Fruit fly (Drosophila melanogaster) whole organism, embryonic: ENCODE data around the gene Gmppb.

Source experiments
- Atf-2 ChIP-seq: fragments of 200-800 bp; sonication (Bioruptor generic); optimal IDR thresholded peaks from 2 replicates; lab custom pipeline; 2016; ENCODE audit warnings: missing biosample characterization, missing genetic modification characterization
- Atf6 ChIP-seq: fragments of 200-800 bp; sonication (Bioruptor generic); IDR thresholded peaks from 2 replicates; pipeline ENCODE4 v1.3.6; 2022; ENCODE audit warnings: missing biosample characterization, missing genetic modification characterization
- Bdp1 ChIP-seq: fragments of 200-800 bp; sonication (Bioruptor generic); optimal IDR thresholded peaks from 3 replicates; lab custom pipeline; 2016; ENCODE audit warnings: missing biosample characterization, missing genetic modification characterization
- BtbVII ChIP-seq: fragments of 200-800 bp; sonication (Bioruptor generic); optimal IDR thresholded peaks from 3 replicates; lab custom pipeline; 2017; ENCODE audit warnings: missing biosample characterization, mild to moderate bottlenecking, missing genetic modification characterization
- CG15073 ChIP-seq: fragments of 200-800 bp; sonication (Bioruptor generic); optimal IDR thresholded peaks from 2 replicates; lab custom pipeline; 2016; ENCODE audit warnings: missing biosample characterization, missing genetic modification characterization
- CG17612 ChIP-seq: fragments of 200-800 bp; sonication (Bioruptor generic); IDR thresholded peaks from 2 replicates; pipeline ENCODE4 v1.3.6; 2022; ENCODE audit warnings: missing biosample characterization, missing genetic modification characterization
- CG17912 ChIP-seq: fragments of 200-800 bp; sonication (Bioruptor generic); optimal IDR thresholded peaks from 2 replicates; lab custom pipeline; 2018; ENCODE audit warnings: missing biosample characterization, mild to moderate bottlenecking, missing genetic modification characterization
- CG3163 ChIP-seq: fragments of 200-800 bp; sonication (Bioruptor generic); optimal IDR thresholded peaks from 3 replicates; lab custom pipeline; 2016; ENCODE audit warnings: missing biosample characterization, missing genetic modification characterization
- CG32767 ChIP-seq: fragments of 200-800 bp; sonication (Bioruptor generic); IDR thresholded peaks from 2 replicates; pipeline ENCODE4 v1.3.6; 2022; ENCODE audit warnings: missing biosample characterization, missing genetic modification characterization
- CG32772 ChIP-seq: fragments of 200-800 bp; sonication (Bioruptor generic); IDR thresholded peaks from 2 replicates; pipeline ENCODE4 v1.3.6; 2022; ENCODE audit warnings: missing biosample characterization, missing genetic modification characterization
- CG7271 ChIP-seq: fragments of 200-800 bp; sonication (Bioruptor generic); optimal IDR thresholded peaks from 2 replicates; lab custom pipeline; 2018; ENCODE audit warnings: missing biosample characterization, mild to moderate bottlenecking, missing genetic modification characterization, moderate library complexity
- CG7987 ChIP-seq: fragments of 200-800 bp; sonication (Bioruptor generic); optimal IDR thresholded peaks from 2 replicates; lab custom pipeline; 2018; ENCODE audit warnings: missing biosample characterization, mild to moderate bottlenecking, missing genetic modification characterization, moderate library complexity
- Elba2 ChIP-seq: fragments of 200-800 bp; sonication (Bioruptor generic); optimal IDR thresholded peaks from 3 replicates; lab custom pipeline; 2016; ENCODE audit warnings: missing biosample characterization, missing genetic modification characterization
- H15 ChIP-seq: fragments of 200-800 bp; sonication (Bioruptor generic); IDR thresholded peaks from 3 replicates; pipeline ENCODE4 v1.3.6; 2022; ENCODE audit warnings: missing biosample characterization, missing genetic modification characterization
- HHEX ChIP-seq: fragments of 200-800 bp; sonication (Bioruptor generic); optimal IDR thresholded peaks from 3 replicates; lab custom pipeline; 2017; ENCODE audit warnings: missing biosample characterization, mild to moderate bottlenecking, missing genetic modification characterization, missing genetic modification reagents
- Hey ChIP-seq: fragments of 200-800 bp; sonication (Bioruptor generic); optimal IDR thresholded peaks from 3 replicates; lab custom pipeline; 2018; ENCODE audit warnings: missing biosample characterization, mild to moderate bottlenecking, missing genetic modification characterization
- Hmr ChIP-seq: fragments of 200-800 bp; sonication (Bioruptor generic); optimal IDR thresholded peaks from 3 replicates; lab custom pipeline; 2017; ENCODE audit warnings: mild to moderate bottlenecking, missing biosample characterization, missing genetic modification reagents, missing genetic modification characterization
- Med ChIP-seq: fragments of 200-800 bp; sonication (Bioruptor generic); peaks from one replicate; lab custom pipeline; 2016; ENCODE audit warnings: missing biosample characterization, missing genetic modification characterization, mild to moderate bottlenecking, inconsistent platforms, moderate library complexity
- Myb ChIP-seq: fragments of 200-800 bp; sonication (Bioruptor generic); optimal IDR thresholded peaks from 2 replicates; lab custom pipeline; 2016; ENCODE audit warnings: missing biosample characterization, missing genetic modification characterization
- Nf-YB ChIP-seq: fragments of 200-800 bp; sonication (Bioruptor generic); optimal IDR thresholded peaks from 3 replicates; lab custom pipeline; 2019; ENCODE audit warnings: missing biosample characterization, mild to moderate bottlenecking, missing genetic modification characterization, moderate library complexity
- NfI ChIP-seq: fragments of 200-800 bp; sonication (Bioruptor generic); optimal IDR thresholded peaks from 3 replicates; lab custom pipeline; 2018; ENCODE audit warnings: missing biosample characterization, mild to moderate bottlenecking, missing genetic modification characterization, moderate library complexity
- Opbp ChIP-seq: fragments of 200-800 bp; sonication (Bioruptor generic); IDR thresholded peaks from 3 replicates; pipeline ENCODE4 v1.3.6; 2022; ENCODE audit warnings: missing biosample characterization, missing genetic modification characterization; ENCODE audit not compliant: partially characterized antibody
- Ravus ChIP-seq: fragments of 200-800 bp; sonication (Bioruptor generic); IDR thresholded peaks from 2 replicates; pipeline ENCODE4 v1.3.6; 2022; ENCODE audit warnings: missing biosample characterization, missing genetic modification characterization
- Xrp1 ChIP-seq: fragments of 200-800 bp; sonication (Bioruptor generic); IDR thresholded peaks from 2 replicates; pipeline ENCODE4 v1.3.6; 2022; ENCODE audit warnings: missing biosample characterization, missing genetic modification characterization
- ato ChIP-seq: fragments of 200-800 bp; sonication (Bioruptor generic); IDR thresholded peaks from 2 replicates; pipeline ENCODE4 v1.3.6; 2022; ENCODE audit warnings: missing biosample characterization, missing genetic modification characterization; ENCODE audit not compliant: partially characterized antibody
- bbx ChIP-seq: fragments of 200-800 bp; sonication (Bioruptor generic); IDR thresholded peaks from 2 replicates; pipeline ENCODE4 v1.3.6; 2022; ENCODE audit warnings: missing biosample characterization, missing genetic modification characterization; ENCODE audit not compliant: partially characterized antibody
- bigmax ChIP-seq: fragments of 200-800 bp; sonication (Bioruptor generic); optimal IDR thresholded peaks from 2 replicates; lab custom pipeline; 2018; ENCODE audit warnings: missing biosample characterization, mild to moderate bottlenecking, missing genetic modification characterization
- cad ChIP-seq: fragments of >200 bp; optimal IDR thresholded peaks from 2 replicates; lab custom pipeline; 2017; ENCODE audit warnings: missing biosample characterization, missing genetic modification characterization
- chif ChIP-seq, 2 experiments: fragments of 200-800 bp; sonication (Bioruptor generic); optimal IDR thresholded peaks; 3 replicates each; lab custom pipeline; 2016; ENCODE audit warnings: missing biosample characterization in 2 of 2, missing genetic modification characterization in 2 of 2
- ci ChIP-seq: fragments of 200-800 bp; sonication (Bioruptor generic); IDR thresholded peaks from 3 replicates; pipeline ENCODE4 v1.3.6; 2022; ENCODE audit warnings: missing biosample characterization, missing genetic modification characterization
- dan ChIP-seq: fragments of 200-800 bp; sonication (Bioruptor generic); IDR thresholded peaks from 2 replicates; pipeline ENCODE4 v1.3.6; 2022; ENCODE audit warnings: missing biosample characterization, missing genetic modification characterization
- dmrt99B ChIP-seq: fragments of 200-800 bp; sonication (Bioruptor generic); optimal IDR thresholded peaks from 2 replicates; lab custom pipeline; 2018; ENCODE audit warnings: missing biosample characterization, mild to moderate bottlenecking, missing genetic modification characterization, moderate library complexity
- emc ChIP-seq: fragments of 200-800 bp; sonication (Bioruptor generic); optimal IDR thresholded peaks from 2 replicates; lab custom pipeline; 2016; ENCODE audit warnings: missing biosample characterization, missing genetic modification characterization
- exex ChIP-seq: fragments of 200-800 bp; sonication (Bioruptor generic); optimal IDR thresholded peaks from 4 replicates; lab custom pipeline; 2018; ENCODE audit warnings: missing biosample characterization, mild to moderate bottlenecking, missing genetic modification characterization, moderate library complexity
- fu2 ChIP-seq: fragments of 200-800 bp; sonication (Bioruptor generic); optimal IDR thresholded peaks from 2 replicates; lab custom pipeline; 2016; ENCODE audit warnings: missing biosample characterization, missing genetic modification characterization
- gfzf ChIP-seq: fragments of 200-800 bp; sonication (Bioruptor generic); optimal IDR thresholded peaks from 2 replicates; lab custom pipeline; 2016; ENCODE audit warnings: missing biosample characterization, mild to moderate bottlenecking, missing genetic modification characterization, moderate library complexity
- her ChIP-seq: fragments of 200-800 bp; sonication (Bioruptor generic); optimal IDR thresholded peaks from 2 replicates; lab custom pipeline; 2016; ENCODE audit warnings: missing biosample characterization, missing genetic modification characterization
- lilli ChIP-seq: fragments of 200-800 bp; sonication (Bioruptor generic); optimal IDR thresholded peaks from 3 replicates; lab custom pipeline; 2016; ENCODE audit warnings: missing biosample characterization, missing genetic modification characterization
- maf-S ChIP-seq: fragments of 200-800 bp; sonication (Bioruptor generic); optimal IDR thresholded peaks from 2 replicates; lab custom pipeline; 2016; ENCODE audit warnings: missing biosample characterization, missing genetic modification characterization
- mirr ChIP-seq: fragments of 200-800 bp; sonication (Bioruptor generic); optimal IDR thresholded peaks from 3 replicates; lab custom pipeline; 2018; ENCODE audit warnings: missing biosample characterization, mild to moderate bottlenecking, missing genetic modification characterization
- mld ChIP-seq: fragments of 200-800 bp; sonication (Bioruptor generic); IDR thresholded peaks from 3 replicates; pipeline ENCODE4 v1.3.6; 2022; ENCODE audit warnings: missing biosample characterization, missing genetic modification characterization; ENCODE audit not compliant: partially characterized antibody
- onecut ChIP-seq: fragments of 200-800 bp; sonication (Bioruptor generic); IDR thresholded peaks from 2 replicates; pipeline ENCODE4 v1.3.6; 2022; ENCODE audit warnings: missing biosample characterization, missing genetic modification characterization
- org-1 ChIP-seq: fragments of 200-800 bp; sonication (Bioruptor generic); optimal IDR thresholded peaks from 2 replicates; lab custom pipeline; 2017; ENCODE audit warnings: missing biosample characterization, missing genetic modification characterization
- pita ChIP-seq: fragments of 200-800 bp; sonication (Bioruptor generic); optimal IDR thresholded peaks from 2 replicates; lab custom pipeline; 2017; ENCODE audit warnings: missing biosample characterization, mild to moderate bottlenecking, missing genetic modification characterization
- ranshi ChIP-seq: fragments of 200-800 bp; sonication (Bioruptor generic); IDR thresholded peaks from 2 replicates; pipeline ENCODE4 v1.3.6; 2022; ENCODE audit warnings: missing biosample characterization, missing genetic modification characterization
- tna ChIP-seq: fragments of 200-800 bp; sonication (Bioruptor generic); IDR thresholded peaks from 2 replicates; pipeline ENCODE4 v1.3.6; 2022; ENCODE audit warnings: missing biosample characterization, missing genetic modification characterization; ENCODE audit not compliant: partially characterized antibody
- z ChIP-seq: fragments of 200-800 bp; sonication (Bioruptor generic); IDR thresholded peaks from 3 replicates; pipeline ENCODE4 v1.3.6; 2022; ENCODE audit warnings: missing biosample characterization, missing genetic modification characterization
- zen2 ChIP-seq: fragments of 200-800 bp; sonication (Bioruptor generic); IDR thresholded peaks from 3 replicates; pipeline ENCODE4 v1.3.6; 2022; ENCODE audit warnings: missing biosample characterization, missing genetic modification characterization; ENCODE audit not compliant: partially characterized antibody

Gmppb gene

DNA sequence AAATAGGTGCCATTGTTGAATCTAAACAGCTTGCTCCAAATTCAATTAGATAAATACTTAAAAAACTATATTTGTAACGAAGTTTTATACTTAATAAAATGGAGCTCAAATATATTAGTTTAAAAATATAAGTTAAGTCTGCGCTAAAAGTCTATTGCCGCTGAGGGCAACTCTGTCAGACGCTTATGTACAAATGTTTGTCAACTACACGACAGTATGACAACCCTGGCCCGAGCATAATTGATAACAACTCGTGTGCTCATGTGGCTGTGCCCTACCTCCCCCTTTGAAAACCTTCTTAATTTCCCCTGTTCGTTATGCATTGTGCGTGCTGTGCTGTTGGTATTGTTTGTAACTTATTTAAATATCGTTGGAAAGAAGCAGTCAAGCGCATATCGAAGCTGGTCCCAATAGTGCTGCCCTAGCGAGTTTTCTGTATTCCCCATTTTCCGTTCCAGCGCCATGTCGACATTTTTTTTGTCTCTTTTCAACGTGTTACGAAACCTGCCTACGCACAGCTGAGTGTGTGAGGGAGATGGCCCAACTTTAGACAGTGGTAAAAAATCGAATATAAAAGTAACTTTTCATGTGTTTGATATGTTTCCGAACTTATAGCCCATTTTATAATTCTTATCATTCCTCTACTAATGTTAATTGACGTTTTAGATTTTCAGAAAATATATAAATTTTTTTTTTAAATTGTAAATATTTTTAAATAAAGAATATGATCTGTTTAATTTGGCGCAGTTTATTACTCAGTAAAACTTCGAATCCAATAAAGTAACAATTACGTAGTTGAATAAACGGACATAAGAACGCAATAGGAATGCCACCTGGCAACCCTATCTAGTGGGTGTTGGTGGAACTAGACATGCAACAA lies 6.2 kb upstream of the Gmppb start (continued):
- TF ChIP-seq chif (GFP tag; optimal IDR thresholded peaks at IDR 0.05; lab: Kevin White, UChicago): no peak
- TF ChIP-seq mld (GFP tag; lab: Robert Waterston, UW): no peak
- 0 out of 2 replicates have a peak, but pooled peaks have one; percentile 8 for TF ChIP-seq ato (GFP tag; lab: Robert Waterston, UW)
- TF ChIP-seq CG7987 (GFP tag; lab: Kevin White, UChicago): peak; percentile 28
- no peak for TF ChIP-seq her (GFP tag; lab: Kevin White, UChicago)
- peak; percentile 64 for TF ChIP-seq Hmr
- TF ChIP-seq HHEX (GFP tag; lab: Kevin White, UChicago): peak; percentile 69
- TF ChIP-seq lilli: no peak
- TF ChIP-seq pita (GFP tag; lab: Kevin White, UChicago): no peak
- peak; percentile 35; the same call in 1 of the 2 replicates for TF ChIP-seq Atf6 (GFP tag; lab: Robert Waterston, UW)
- TF ChIP-seq CG15073 (GFP tag; lab: Kevin White, UChicago): no peak
- peak; percentile 29; the same call in 1 of the 2 replicates for TF ChIP-seq ranshi (GFP tag; lab: Robert Waterston, UW)
- TF ChIP-seq org-1: peak; percentile 40
- TF ChIP-seq z (GFP tag; lab: Robert Waterston, UW): no peak; the same call in none of the 3 replicates
- TF ChIP-seq zen2: no peak
- TF ChIP-seq CG7271 (tag; lab: Kevin White, UChicago): peak; percentile 4
- no peak for TF ChIP-seq onecut
- TF ChIP-seq CG17612 (GFP tag; lab: Robert Waterston, UW): no peak
- peak; percentile 56 for TF ChIP-seq Nf-YB (GFP tag; lab: Kevin White, UChicago)
- TF ChIP-seq CG32772 (GFP tag; lab: Robert Waterston, UW): peak; percentile 45; the same call in 1 of the 2 replicates
- TF ChIP-seq H15 (GFP tag; lab: Robert Waterston, UW): peak; percentile 21; the same call in 1 of the 3 replicates
- TF ChIP-seq Bdp1 (GFP tag; lab: Kevin White, UChicago): no peak
- peak; percentile 75; the same call in 1 of the 2 replicates for TF ChIP-seq Xrp1 (GFP tag; lab: Robert Waterston, UW)
- no peak for TF ChIP-seq fu2
- peak; percentile 70 for TF ChIP-seq BtbVII
- no peak for TF ChIP-seq Hey (tag; lab: Kevin White, UChicago)
- no peak for TF ChIP-seq Atf-2 (GFP tag; lab: Kevin White, UChicago)
- TF ChIP-seq exex (tag; lab: Kevin White, UChicago): peak; percentile 3
- peak; percentile 33 for TF ChIP-seq mirr (GFP tag; lab: Kevin White, UChicago)
- no peak for TF ChIP-seq CG3163
- no peak; the same call in 1 of the 2 replicates for TF ChIP-seq tna (GFP tag; lab: Robert Waterston, UW)
- TF ChIP-seq Opbp (GFP tag; lab: Robert Waterston, UW): no peak
- TF ChIP-seq cad: no peak
- no peak for TF ChIP-seq emc (GFP tag; lab: Kevin White, UChicago)
- no peak for TF ChIP-seq maf-S (GFP tag; lab: Kevin White, UChicago)
- TF ChIP-seq Med: peak; percentile 62
- TF ChIP-seq Elba2 (GFP tag; lab: Kevin White, UChicago): no peak
- no peak for TF ChIP-seq gfzf (GFP tag; lab: Kevin White, UChicago)
- peak; percentile 10; the same call in 1 of the 2 replicates for TF ChIP-seq Ravus (GFP tag; lab: Robert Waterston, UW)
- TF ChIP-seq Myb: no peak
- TF ChIP-seq dan (GFP tag; lab: Robert Waterston, UW): no peak
- TF ChIP-seq ci (GFP tag; lab: Robert Waterston, UW): no peak; the same call in 1 of the 3 replicates
- no peak for TF ChIP-seq CG17912 (GFP tag; lab: Kevin White, UChicago)
- TF ChIP-seq CG32767: peak; percentile 56; the same call in 1 of the 2 replicates
- 0 out of 2 replicates have a peak, but pooled peaks have one; percentile 33 for TF ChIP-seq bbx
- TF ChIP-seq NfI (GFP tag; lab: Kevin White, UChicago): peak; percentile 49
- TF ChIP-seq bigmax (GFP tag; lab: Kevin White, UChicago): no peak
- peak; percentile 80 for TF ChIP-seq dmrt99B (tag; lab: Kevin White, UChicago)
